Fruit fly (Drosophila melanogaster): ENCODE measurements around the gene DnaJ-1.

DNA sequence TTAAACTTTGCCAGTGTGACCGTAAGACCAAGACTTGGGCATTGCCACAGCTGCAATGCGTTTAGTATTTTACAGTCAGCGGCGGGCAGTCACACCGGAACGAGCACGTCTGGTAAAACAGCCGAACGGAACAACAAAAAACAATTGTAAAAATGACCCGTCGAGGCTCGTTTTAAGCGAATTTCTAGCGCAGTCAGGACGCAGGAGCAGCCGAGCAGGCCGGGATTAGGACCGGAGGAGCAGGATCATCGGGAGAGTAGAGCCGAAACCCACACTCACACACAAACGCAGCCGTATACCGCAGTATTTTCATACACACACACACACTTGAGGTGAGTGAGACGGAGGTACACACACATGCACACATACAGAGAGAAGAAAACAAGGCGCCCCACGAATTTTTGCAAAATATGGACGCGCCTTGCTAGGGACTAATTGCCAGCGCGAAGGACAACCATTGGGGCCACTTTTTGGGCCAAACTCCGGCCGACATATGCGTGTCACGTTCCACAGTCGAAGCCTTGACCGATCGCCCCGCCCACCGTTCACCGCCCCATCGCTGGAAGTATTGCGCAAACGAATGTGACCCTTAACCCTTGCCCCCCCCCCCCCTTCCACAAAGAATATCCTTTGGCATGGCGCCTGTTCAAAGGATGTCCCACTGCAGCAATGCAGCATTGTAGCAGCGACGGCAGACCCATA lies 1.1 kb upstream of the DnaJ-1 start, which contains the start of gene Usp47:
- no peak for TF ChIP-seq CG8478 (optimal IDR thresholded peaks at IDR 0.05)
- TF ChIP-seq CTCF (optimal IDR thresholded peaks at IDR 0.05), result peak in 1 of 2 experiments; percentile 26

Measured in S2 (cell line).